Worm (Caenorhabditis elegans) whole organism, L2 larva: ENCODE results near the gene F22E5.2.

Experiments
- C34F6.9 ChIP-seq: fragments of 150-350 bp; optimal IDR thresholded peaks from 2 replicates; lab custom pipeline; 2014; ENCODE audit warnings: missing biosample characterization, missing genetic modification characterization
- F13H6.1 ChIP-seq: sonication (generic microtip); optimal IDR thresholded peaks from 2 replicates; lab custom pipeline; 2016; ENCODE audit warnings: missing genetic modification characterization, missing compliant biosample characterization
- R02D3.7 ChIP-seq: fragments of 150-350 bp; optimal IDR thresholded peaks from 2 replicates; lab custom pipeline; 2014; ENCODE audit warnings: missing biosample characterization, missing genetic modification characterization
- Y55F3AM.14 ChIP-seq: fragments of 200-800 bp; sonication (Bioruptor generic); optimal IDR thresholded peaks from 2 replicates; lab custom pipeline; 2018; ENCODE audit warnings: mild to moderate bottlenecking, missing genetic modification characterization, missing compliant biosample characterization
- ZK546.5 ChIP-seq: sonication (generic microtip); optimal IDR thresholded peaks from 2 replicates; lab custom pipeline; 2017; ENCODE audit warnings: missing biosample characterization, missing genetic modification characterization
- aly-2 ChIP-seq: fragments of 150-350 bp; optimal IDR thresholded peaks from 2 replicates; lab custom pipeline; 2014; ENCODE audit warnings: missing biosample characterization, missing genetic modification characterization
- ama-1 ChIP-seq: fragments of 150-350 bp; optimal IDR thresholded peaks from 2 replicates; lab custom pipeline; 2018; ENCODE audit warnings: inconsistent platforms
- blmp-1 ChIP-seq: sonication (generic microtip); optimal IDR thresholded peaks from 2 replicates; lab custom pipeline; 2017; ENCODE audit warnings: missing genetic modification characterization, mild to moderate bottlenecking, missing compliant biosample characterization, antibody characterized with exemption, moderate library complexity; ENCODE audit not compliant: insufficient read depth
- ceh-16 ChIP-seq: fragments of 150-350 bp; optimal IDR thresholded peaks from 2 replicates; lab custom pipeline; 2014; ENCODE audit warnings: missing biosample characterization, missing genetic modification characterization
- ceh-82 ChIP-seq: fragments of 150-350 bp; optimal IDR thresholded peaks from 2 replicates; lab custom pipeline; 2014; ENCODE audit warnings: missing biosample characterization, missing genetic modification characterization
- crh-2 ChIP-seq: sonication (generic microtip); optimal IDR thresholded peaks from 2 replicates; lab custom pipeline; 2017; ENCODE audit warnings: missing biosample characterization, missing genetic modification characterization
- dmd-4 ChIP-seq: sonication (generic microtip); optimal IDR thresholded peaks from 2 replicates; lab custom pipeline; 2017; ENCODE audit warnings: missing biosample characterization, missing genetic modification characterization
- egl-27 ChIP-seq: sonication (generic microtip); optimal IDR thresholded peaks from 3 replicates; lab custom pipeline; 2017; ENCODE audit warnings: missing biosample characterization, missing genetic modification reagents, missing genetic modification characterization
- elt-1 ChIP-seq: fragments of 150-350 bp; optimal IDR thresholded peaks from 2 replicates; lab custom pipeline; 2014; ENCODE audit warnings: missing biosample characterization, missing genetic modification characterization
- elt-3 ChIP-seq: sonication (generic microtip); optimal IDR thresholded peaks from 2 replicates; lab custom pipeline; 2017; ENCODE audit warnings: missing biosample characterization, missing genetic modification characterization
- fos-1 ChIP-seq: fragments of 150-350 bp; optimal IDR thresholded peaks from 2 replicates; lab custom pipeline; 2014; ENCODE audit warnings: missing biosample characterization, missing genetic modification characterization
- gmeb-1 ChIP-seq: fragments of 150-350 bp; optimal IDR thresholded peaks from 2 replicates; lab custom pipeline; 2014; ENCODE audit warnings: missing biosample characterization, missing genetic modification characterization
- lin-39 ChIP-seq: fragments of 150-350 bp; optimal IDR thresholded peaks from 2 replicates; lab custom pipeline; 2014; ENCODE audit warnings: missing biosample characterization, missing genetic modification reagents, missing genetic modification characterization
- lsy-2 ChIP-seq, 2 experiments: fragments of 150-350 bp in 1 of 2; sonication (generic microtip) in 1 of 2; optimal IDR thresholded peaks; 2 replicates each; lab custom pipeline; 2014 to 2017; ENCODE audit warnings: missing biosample characterization in 2 of 2, missing genetic modification characterization in 2 of 2
- mab-5 ChIP-seq: fragments of 150-350 bp; optimal IDR thresholded peaks from 2 replicates; lab custom pipeline; 2014; ENCODE audit warnings: missing biosample characterization, missing genetic modification characterization
- nhr-10 ChIP-seq: sonication (generic microtip); optimal IDR thresholded peaks from 2 replicates; lab custom pipeline; 2017; ENCODE audit warnings: missing biosample characterization, missing genetic modification characterization
- nhr-12 ChIP-seq: fragments of 150-350 bp; optimal IDR thresholded peaks from 2 replicates; lab custom pipeline; 2014; ENCODE audit warnings: missing biosample characterization, missing genetic modification characterization
- nhr-129 ChIP-seq: fragments of 150-350 bp; optimal IDR thresholded peaks from 2 replicates; lab custom pipeline; 2014; ENCODE audit warnings: missing biosample characterization, missing genetic modification characterization
- nhr-21 ChIP-seq: fragments of 150-350 bp; optimal IDR thresholded peaks from 2 replicates; lab custom pipeline; 2014; ENCODE audit warnings: missing biosample characterization, missing genetic modification characterization
- nhr-23 ChIP-seq: fragments of 150-350 bp; optimal IDR thresholded peaks from 2 replicates; lab custom pipeline; 2014; ENCODE audit warnings: missing biosample characterization, missing genetic modification reagents, missing genetic modification characterization
- nhr-237 ChIP-seq: fragments of 150-350 bp; optimal IDR thresholded peaks from 2 replicates; lab custom pipeline; 2014; ENCODE audit warnings: missing biosample characterization, missing genetic modification characterization
- nhr-25 ChIP-seq: fragments of 150-350 bp; sonication (generic microtip); optimal IDR thresholded peaks from 3 replicates; lab custom pipeline; 2014; ENCODE audit warnings: missing biosample characterization, missing genetic modification characterization
- nhr-6 ChIP-seq: fragments of 150-350 bp; optimal IDR thresholded peaks from 2 replicates; lab custom pipeline; 2014; ENCODE audit warnings: missing biosample characterization, missing genetic modification characterization
- nhr-77 ChIP-seq: fragments of 150-350 bp; optimal IDR thresholded peaks from 2 replicates; lab custom pipeline; 2014; ENCODE audit warnings: missing biosample characterization, missing genetic modification characterization
- sem-4 ChIP-seq: fragments of 150-350 bp; optimal IDR thresholded peaks from 2 replicates; lab custom pipeline; 2014; ENCODE audit warnings: missing biosample characterization, missing genetic modification reagents, missing genetic modification characterization
- sma-3 ChIP-seq: sonication (generic microtip); optimal IDR thresholded peaks from 2 replicates; lab custom pipeline; 2016; ENCODE audit warnings: missing genetic modification reagents, missing genetic modification characterization, missing compliant biosample characterization
- snpc-4 ChIP-seq: fragments of 150-350 bp; optimal IDR thresholded peaks from 2 replicates; lab custom pipeline; 2014; ENCODE audit warnings: missing biosample characterization, missing genetic modification characterization
- unc-39 ChIP-seq: fragments of 150-350 bp; optimal IDR thresholded peaks from 2 replicates; lab custom pipeline; 2014; ENCODE audit warnings: missing biosample characterization, missing genetic modification characterization
- unc-55 ChIP-seq: fragments of 150-350 bp; sonication (generic microtip); optimal IDR thresholded peaks from 3 replicates; lab custom pipeline; 2014; ENCODE audit warnings: missing biosample characterization, missing genetic modification reagents, missing genetic modification characterization
- unc-62 ChIP-seq: fragments of 150-350 bp; optimal IDR thresholded peaks from 2 replicates; lab custom pipeline; 2014; ENCODE audit warnings: missing biosample characterization, missing genetic modification reagents, missing genetic modification characterization
- zag-1 ChIP-seq: fragments of 150-350 bp; optimal IDR thresholded peaks from 2 replicates; lab custom pipeline; 2014; ENCODE audit warnings: missing biosample characterization, missing genetic modification characterization
- ztf-4 ChIP-seq: fragments of 150-350 bp; optimal IDR thresholded peaks from 2 replicates; lab custom pipeline; 2014; ENCODE audit warnings: missing biosample characterization, missing genetic modification characterization

The F22E5.2 gene

DNA sequence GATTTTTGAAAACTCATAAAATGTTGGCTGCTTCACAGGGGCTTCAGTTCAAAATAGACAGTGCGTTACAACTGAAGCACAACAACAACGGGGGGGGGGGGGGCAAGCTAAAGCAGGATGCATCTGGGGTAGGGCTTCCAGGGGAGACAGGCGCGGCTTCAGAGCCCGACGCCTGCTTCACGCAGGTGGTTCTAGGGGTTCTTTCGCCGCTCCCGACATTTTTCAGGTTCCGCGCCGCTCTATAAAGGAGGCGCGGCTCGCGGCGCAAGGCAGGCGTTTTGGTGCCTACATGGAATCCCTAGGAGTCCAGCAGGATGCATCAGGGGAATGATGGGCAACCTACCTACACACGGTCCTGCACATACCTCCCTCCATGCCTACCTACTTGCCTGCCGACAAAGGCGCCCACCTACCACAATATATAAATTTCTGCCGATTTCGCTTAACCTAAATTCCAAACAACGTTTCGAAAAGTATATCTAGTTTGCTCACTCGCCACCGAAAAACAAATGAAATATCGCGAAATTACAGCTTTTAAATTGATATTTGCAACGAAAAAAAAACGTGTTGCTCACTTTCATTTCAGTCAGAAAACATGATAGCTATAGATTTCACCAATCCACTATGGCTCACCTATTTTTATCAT, 37.9 kb upstream of the F22E5.2 start, which contains the start of gene sri-71:
sri-71 (plus strand) TSS at position 596 of the 646 bp plus-strand sequence.
- TF ChIP-seq unc-55 (GFP tag; lab: Kevin White, UChicago): no peak
- no peak for TF ChIP-seq unc-62 (GFP tag; lab: Kevin White, UChicago)
- no peak for TF ChIP-seq nhr-21 (tag; lab: Kevin White, UChicago)
- TF ChIP-seq nhr-12 (tag; lab: Kevin White, UChicago): no peak
- no peak for TF ChIP-seq sem-4 (tag; lab: Kevin White, UChicago)
- TF ChIP-seq elt-1: no peak
- TF ChIP-seq nhr-23 (tag; lab: Kevin White, UChicago): no peak
- no peak for TF ChIP-seq ZK546.5 (tag; lab: Kevin White, UChicago)
- TF ChIP-seq C34F6.9: no peak
- TF ChIP-seq ama-1 (lab: Kevin White, UChicago): no peak
- TF ChIP-seq nhr-10 (tag; lab: Kevin White, UChicago): no peak
- TF ChIP-seq lin-39 (tag; lab: Kevin White, UChicago): no peak
- no peak for TF ChIP-seq nhr-129 (tag; lab: Kevin White, UChicago)
- TF ChIP-seq snpc-4: no peak
- TF ChIP-seq fos-1: no peak
- TF ChIP-seq mab-5: no peak

DNA sequence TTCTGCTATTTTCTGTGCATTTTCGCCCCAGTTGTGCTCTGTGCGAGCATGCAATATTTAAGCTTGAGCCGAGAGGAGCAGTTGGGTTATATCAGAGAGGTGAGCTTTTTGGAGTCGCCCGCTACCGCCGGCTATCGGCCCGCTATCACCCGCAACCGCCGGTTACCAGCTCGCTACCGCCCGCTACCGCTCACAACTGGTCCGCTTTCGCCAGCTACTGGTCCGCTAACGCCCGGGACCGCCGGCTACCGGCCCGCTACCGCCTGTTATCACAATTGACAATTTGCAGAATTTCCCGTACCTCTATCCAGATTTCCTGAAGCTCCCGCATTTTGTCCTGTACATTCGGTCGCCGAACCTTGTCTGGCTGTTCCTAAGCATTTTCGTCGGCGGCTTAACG, 36.8 kb upstream of the F22E5.2 start:
- TF ChIP-seq ceh-16 (tag; lab: Kevin White, UChicago) (no peak), lin-39 (tag; lab: Kevin White, UChicago) (no peak), crh-2 (tag; lab: Kevin White, UChicago) (no peak), C34F6.9 (no peak), sem-4 (tag; lab: Kevin White, UChicago) (no peak), unc-62 (GFP tag; lab: Kevin White, UChicago) (no peak), nhr-23 (tag; lab: Kevin White, UChicago) (no peak), nhr-10 (tag; lab: Kevin White, UChicago) (no peak), ztf-4 (tag; lab: Kevin White, UChicago) (no peak), egl-27 (no peak), F13H6.1 (no peak), dmd-4 (no peak)
- TF ChIP-seq, all 48 proteins: peak for 0

DNA sequence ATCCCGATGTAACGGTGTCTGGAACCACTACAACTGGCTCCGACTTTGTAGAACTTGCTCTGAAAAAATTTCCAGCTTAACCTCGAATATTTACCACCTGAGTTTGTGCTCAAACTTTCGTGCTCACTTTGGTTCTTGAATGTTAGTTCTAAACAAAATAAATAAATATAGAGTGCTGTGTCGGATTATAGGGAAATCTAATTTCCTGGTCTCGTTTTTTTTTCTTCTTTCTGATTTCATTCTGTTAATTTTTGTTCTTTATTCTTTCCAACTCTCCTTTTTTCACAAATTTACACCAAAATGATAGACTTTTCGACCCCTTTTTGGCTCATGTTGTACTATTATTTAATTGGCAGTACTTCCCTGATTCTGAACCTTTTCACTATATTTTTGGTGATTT, 35.9 kb upstream of the F22E5.2 start, which contains the start of gene sri-37:
sri-37 (plus strand) TSS at position 301 of the 400 bp plus-strand sequence.
- TF ChIP-seq lsy-2 (tag; optimal IDR thresholded peaks at IDR 0.05; lab: Kevin White, UChicago) (no peak), elt-3 (tag; lab: Kevin White, UChicago) (no peak), nhr-23 (tag; lab: Kevin White, UChicago) (no peak), sem-4 (tag; lab: Kevin White, UChicago) (no peak), sma-3 (GFP tag; lab: Kevin White, UChicago) (no peak), zag-1 (tag; lab: Kevin White, UChicago) (no peak), nhr-25 (no peak), ama-1 (lab: Kevin White, UChicago) (no peak), nhr-77 (tag; lab: Kevin White, UChicago) (no peak), nhr-237 (tag; lab: Kevin White, UChicago) (no peak), Y55F3AM.14 (GFP tag; lab: Kevin White, UChicago) (no peak), nhr-10 (tag; lab: Kevin White, UChicago) (no peak), snpc-4 (no peak), nhr-6 (tag; lab: Kevin White, UChicago) (no peak), blmp-1 (no peak), ztf-4 (tag; lab: Kevin White, UChicago) (no peak), crh-2 (tag; lab: Kevin White, UChicago) (no peak), unc-55 (GFP tag; lab: Kevin White, UChicago) (no peak), gmeb-1 (tag; lab: Kevin White, UChicago) (no peak), nhr-12 (tag; lab: Kevin White, UChicago) (no peak)

DNA sequence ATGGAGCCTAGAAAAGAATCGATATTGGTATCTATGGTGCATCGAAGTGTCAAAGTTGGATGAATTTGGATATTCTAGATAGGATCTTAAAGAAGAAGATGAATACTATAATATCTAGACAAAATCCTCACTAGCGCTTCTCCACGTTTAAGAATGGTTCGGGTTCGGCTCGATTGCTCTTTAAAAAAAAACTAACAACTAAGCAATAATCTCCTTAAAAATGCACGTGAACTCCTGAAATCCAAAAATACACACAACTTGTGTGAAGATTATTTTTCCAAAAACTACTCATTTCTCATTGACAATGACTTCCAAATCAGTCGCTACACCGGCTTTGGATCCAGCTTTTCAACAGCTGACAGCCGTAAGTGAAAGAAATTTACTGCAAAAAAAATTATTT, 34.0 kb upstream of the F22E5.2 start, which contains the start of gene D2062.1:
D2062.1 (plus strand) TSS at position 301 of the 400 bp plus-strand sequence.
- TF ChIP-seq nhr-10 (tag; lab: Kevin White, UChicago): no peak
- TF ChIP-seq sma-3 (GFP tag; lab: Kevin White, UChicago): no peak
- TF ChIP-seq nhr-129 (tag; lab: Kevin White, UChicago): no peak
- no peak for TF ChIP-seq unc-55 (GFP tag; lab: Kevin White, UChicago)
- TF ChIP-seq nhr-12 (tag; lab: Kevin White, UChicago): no peak
- no peak for TF ChIP-seq ceh-82 (tag; lab: Kevin White, UChicago)
- TF ChIP-seq aly-2 (tag; lab: Kevin White, UChicago): no peak
- TF ChIP-seq nhr-23 (tag; lab: Kevin White, UChicago): no peak
- TF ChIP-seq R02D3.7 (tag; lab: Kevin White, UChicago): no peak
- no peak for TF ChIP-seq unc-39 (tag; lab: Kevin White, UChicago)
- no peak for TF ChIP-seq ztf-4 (tag; lab: Kevin White, UChicago)
- no peak for TF ChIP-seq zag-1 (tag; lab: Kevin White, UChicago)
- no peak for TF ChIP-seq gmeb-1 (tag; lab: Kevin White, UChicago)
- TF ChIP-seq, all 48 proteins: peak for 0
